Fruit fly (Drosophila melanogaster) whole organism, embryonic: ENCODE data around the gene Atg6.

Source experiments
- Atf3 ChIP-seq: fragments of 200-800 bp; sonication (Bioruptor generic); optimal IDR thresholded peaks from 3 replicates; lab custom pipeline; 2016; ENCODE audit warnings: missing biosample characterization, missing genetic modification characterization
- Awh ChIP-seq: fragments of 200-800 bp; sonication (Bioruptor generic); IDR thresholded peaks from 2 replicates; pipeline ENCODE4, ENCODE4 v1.3.6; 2022; ENCODE audit warnings: missing biosample characterization, missing genetic modification characterization
- BEAF-32 ChIP-seq: fragments of 200-800 bp; sonication (Bioruptor generic); optimal IDR thresholded peaks from 3 replicates; lab custom pipeline; 2017; ENCODE audit warnings: missing biosample characterization, missing genetic modification characterization, mild to moderate bottlenecking, moderate library complexity, missing genetic modification reagents
- C15 ChIP-seq: fragments of 200-800 bp; sonication (Bioruptor generic); IDR thresholded peaks from 3 replicates; pipeline ENCODE4 v1.3.6; 2022; ENCODE audit warnings: missing biosample characterization, missing genetic modification characterization
- CG12219 ChIP-seq: fragments of 200-800 bp; sonication (Bioruptor generic); optimal IDR thresholded peaks from 3 replicates; lab custom pipeline; 2018; ENCODE audit warnings: missing biosample characterization, mild to moderate bottlenecking, missing genetic modification characterization
- CG12236 ChIP-seq: fragments of 200-800 bp; sonication (Bioruptor generic); optimal IDR thresholded peaks from 2 replicates; lab custom pipeline; 2016; ENCODE audit warnings: missing biosample characterization, missing genetic modification characterization
- CG12744 ChIP-seq: fragments of 200-800 bp; sonication (Bioruptor generic); optimal IDR thresholded peaks from 2 replicates; lab custom pipeline; 2016; ENCODE audit warnings: missing biosample characterization, missing genetic modification characterization
- CG13424 ChIP-seq: fragments of 200-800 bp; sonication (Bioruptor generic); optimal IDR thresholded peaks from 2 replicates; lab custom pipeline; 2019; ENCODE audit warnings: missing biosample characterization, mild to moderate bottlenecking, missing genetic modification characterization, moderate library complexity
- CG14050 ChIP-seq: fragments of 200-800 bp; sonication (Bioruptor generic); IDR thresholded peaks from 3 replicates; pipeline ENCODE4 v1.3.6; 2022; ENCODE audit warnings: missing biosample characterization, missing genetic modification characterization
- CG14710 ChIP-seq: fragments of 200-800 bp; sonication (Bioruptor generic); optimal IDR thresholded peaks from 3 replicates; lab custom pipeline; 2019; ENCODE audit warnings: missing biosample characterization, mild to moderate bottlenecking, missing genetic modification characterization, moderate library complexity
- CG1603 ChIP-seq: fragments of 200-800 bp; sonication (Bioruptor generic); optimal IDR thresholded peaks from 2 replicates; lab custom pipeline; 2019; ENCODE audit warnings: missing biosample characterization, mild to moderate bottlenecking, missing genetic modification characterization, moderate library complexity
- CG1647 ChIP-seq: fragments of 200-800 bp; sonication (Bioruptor generic); optimal IDR thresholded peaks from 3 replicates; lab custom pipeline; 2016; ENCODE audit warnings: missing biosample characterization, missing genetic modification characterization
- CG18599 ChIP-seq: fragments of 200-800 bp; sonication (Bioruptor generic); optimal IDR thresholded peaks from 3 replicates; lab custom pipeline; 2017; ENCODE audit warnings: missing biosample characterization, missing genetic modification characterization, mild to moderate bottlenecking, moderate library complexity, missing genetic modification reagents
- CG31365 ChIP-seq: fragments of 200-800 bp; sonication (Bioruptor generic); optimal IDR thresholded peaks from 2 replicates; lab custom pipeline; 2018; ENCODE audit warnings: missing biosample characterization, mild to moderate bottlenecking, missing genetic modification characterization
- CG31388 ChIP-seq: fragments of 200-800 bp; sonication (Bioruptor generic); optimal IDR thresholded peaks from 2 replicates; lab custom pipeline; 2016; ENCODE audit warnings: missing biosample characterization, missing genetic modification characterization
- CG32772 ChIP-seq: fragments of 200-800 bp; sonication (Bioruptor generic); IDR thresholded peaks from 2 replicates; pipeline ENCODE4 v1.3.6; 2022; ENCODE audit warnings: missing biosample characterization, missing genetic modification characterization
- CG3995 ChIP-seq: fragments of 200-800 bp; sonication (Bioruptor generic); optimal IDR thresholded peaks from 3 replicates; lab custom pipeline; 2016; ENCODE audit warnings: missing biosample characterization, missing genetic modification characterization
- CG4360 ChIP-seq: fragments of 200-800 bp; sonication (Bioruptor generic); IDR thresholded peaks from 2 replicates; pipeline ENCODE4 v1.3.6; 2022; ENCODE audit warnings: missing biosample characterization, missing genetic modification characterization
- CG6175 ChIP-seq: fragments of 200-800 bp; sonication (Bioruptor generic); IDR thresholded peaks from 3 replicates; pipeline ENCODE4 v1.3.6; 2022; ENCODE audit warnings: missing biosample characterization, missing genetic modification characterization
- CG6272 ChIP-seq: fragments of 200-800 bp; sonication (Bioruptor generic); IDR thresholded peaks from 2 replicates; pipeline ENCODE4 v1.3.6; 2022; ENCODE audit warnings: missing biosample characterization, missing genetic modification characterization
- CG6791 ChIP-seq: fragments of 200-800 bp; sonication (Bioruptor generic); IDR thresholded peaks from 3 replicates; pipeline ENCODE4 v1.3.6; 2022; ENCODE audit warnings: missing biosample characterization, missing genetic modification characterization; ENCODE audit not compliant: partially characterized antibody
- CG7372 ChIP-seq: fragments of 200-800 bp; sonication (Bioruptor generic); IDR thresholded peaks from 2 replicates; pipeline ENCODE4 v1.3.6; 2022; ENCODE audit warnings: missing biosample characterization, missing genetic modification characterization
- CG7839 ChIP-seq: fragments of 200-800 bp; sonication (Bioruptor generic); optimal IDR thresholded peaks from 3 replicates; lab custom pipeline; 2018; ENCODE audit warnings: missing biosample characterization, mild to moderate bottlenecking, missing genetic modification characterization, moderate library complexity
- CG8478 ChIP-seq: fragments of >200 bp; optimal IDR thresholded peaks from 2 replicates; lab custom pipeline; 2018
- CG9215 ChIP-seq: fragments of 200-800 bp; sonication (Bioruptor generic); IDR thresholded peaks from 2 replicates; pipeline ENCODE4 v1.3.6; 2022; ENCODE audit warnings: missing biosample characterization, missing genetic modification characterization
- CG9876 ChIP-seq: fragments of 200-800 bp; sonication (Bioruptor generic); optimal IDR thresholded peaks from 2 replicates; lab custom pipeline; 2016; ENCODE audit warnings: missing biosample characterization, missing genetic modification characterization
- CrebB ChIP-seq: fragments of 200-800 bp; sonication (Bioruptor generic); optimal IDR thresholded peaks from 3 replicates; lab custom pipeline; 2018; ENCODE audit warnings: missing biosample characterization, mild to moderate bottlenecking, missing genetic modification characterization
- Ets65A ChIP-seq: fragments of 200-800 bp; sonication (Bioruptor generic); peaks from one replicate; lab custom pipeline; 2016; ENCODE audit warnings: missing biosample characterization, missing genetic modification characterization
- HLH54F ChIP-seq: fragments of 200-800 bp; sonication (Bioruptor generic); optimal IDR thresholded peaks from 3 replicates; lab custom pipeline; 2016; ENCODE audit warnings: missing biosample characterization, missing genetic modification characterization
- Sry-β ChIP-seq: fragments of 200-800 bp; sonication (Bioruptor generic); optimal IDR thresholded peaks from 2 replicates; lab custom pipeline; 2018; ENCODE audit warnings: missing biosample characterization, mild to moderate bottlenecking, missing genetic modification characterization, moderate library complexity
- abd-A ChIP-seq: fragments of 200-800 bp; sonication (Bioruptor generic); optimal IDR thresholded peaks from 3 replicates; lab custom pipeline; 2019; ENCODE audit warnings: missing biosample characterization, mild to moderate bottlenecking, missing genetic modification characterization, moderate library complexity
- bcd ChIP-seq: fragments of 200-800 bp; sonication (Bioruptor generic); optimal IDR thresholded peaks from 2 replicates; lab custom pipeline; 2017; ENCODE audit warnings: missing biosample characterization, mild to moderate bottlenecking, missing genetic modification characterization
- crc ChIP-seq: fragments of 200-800 bp; sonication (Bioruptor generic); optimal IDR thresholded peaks from 2 replicates; lab custom pipeline; 2016; ENCODE audit warnings: missing biosample characterization, missing genetic modification characterization
- eyg ChIP-seq: fragments of 200-800 bp; sonication (Bioruptor generic); optimal IDR thresholded peaks from 3 replicates; lab custom pipeline; 2016; ENCODE audit warnings: missing biosample characterization, missing genetic modification characterization
- grau ChIP-seq: fragments of 200-800 bp; optimal IDR thresholded peaks from 3 replicates; lab custom pipeline; 2019; ENCODE audit warnings: missing biosample characterization, mild to moderate bottlenecking, missing genetic modification characterization, moderate library complexity
- ham ChIP-seq: fragments of 200-800 bp; sonication (Bioruptor generic); IDR thresholded peaks from 2 replicates; pipeline ENCODE4 v1.3.6; 2022; ENCODE audit warnings: missing biosample characterization, missing genetic modification characterization
- ind ChIP-seq: fragments of 200-800 bp; sonication (Bioruptor generic); optimal IDR thresholded peaks from 3 replicates; lab custom pipeline; 2016; ENCODE audit warnings: missing biosample characterization, missing genetic modification characterization
- jigr1 ChIP-seq: fragments of 200-800 bp; sonication (Bioruptor generic); IDR thresholded peaks from 3 replicates; pipeline ENCODE4 v1.3.6; 2022; ENCODE audit warnings: missing biosample characterization, missing genetic modification characterization
- jumu ChIP-seq: fragments of 200-800 bp; sonication (Bioruptor generic); optimal IDR thresholded peaks from 3 replicates; lab custom pipeline; 2016; ENCODE audit warnings: missing biosample characterization, missing genetic modification characterization
- knrl ChIP-seq: fragments of 200-800 bp; sonication (Bioruptor generic); IDR thresholded peaks from 3 replicates; pipeline ENCODE4 v1.3.6; 2022; ENCODE audit warnings: missing biosample characterization, missing genetic modification characterization; ENCODE audit not compliant: partially characterized antibody
- lilli ChIP-seq: fragments of 200-800 bp; sonication (Bioruptor generic); optimal IDR thresholded peaks from 3 replicates; lab custom pipeline; 2016; ENCODE audit warnings: missing biosample characterization, missing genetic modification characterization
- nom ChIP-seq: fragments of 200-800 bp; sonication (Bioruptor generic); optimal IDR thresholded peaks from 2 replicates; lab custom pipeline; 2017; ENCODE audit warnings: missing biosample characterization, missing genetic modification characterization, mild to moderate bottlenecking, moderate library complexity, missing genetic modification reagents
- pan ChIP-seq, 4 experiments: fragments of >200 bp in 3 of 4; fragments of 200-800 bp in 1 of 4; sonication (Bioruptor generic) in 1 of 4; optimal IDR thresholded peaks in 3 of 4; IDR thresholded peaks in 1 of 4; 2 replicates each; pipeline versions ENCODE4 v1.3.6 to Lab custom; 2017 to 2022; ENCODE audit warnings: missing biosample characterization in 2 of 4, missing genetic modification characterization in 2 of 4, mixed read lengths in 1 of 4
- scrt ChIP-seq: fragments of 200-800 bp; sonication (Bioruptor generic); optimal IDR thresholded peaks from 2 replicates; lab custom pipeline; 2018; ENCODE audit warnings: missing biosample characterization, mild to moderate bottlenecking, missing genetic modification characterization, moderate library complexity
- slou ChIP-seq: fragments of 200-800 bp; sonication (Bioruptor generic); optimal IDR thresholded peaks from 3 replicates; lab custom pipeline; 2016; ENCODE audit warnings: missing biosample characterization, missing genetic modification characterization
- sna ChIP-seq: fragments of 200-800 bp; sonication (Bioruptor generic); IDR thresholded peaks from 2 replicates; pipeline ENCODE4 v1.3.6; 2022; ENCODE audit warnings: missing biosample characterization, missing genetic modification characterization; ENCODE audit not compliant: partially characterized antibody
- ttk ChIP-seq: fragments of 200-800 bp; sonication (Bioruptor generic); IDR thresholded peaks from 2 replicates; pipeline ENCODE4 v2.1.2; 2022; ENCODE audit warnings: missing biosample characterization, missing genetic modification characterization
- wdn ChIP-seq: fragments of 200-800 bp; sonication (Bioruptor generic); IDR thresholded peaks from 2 replicates; pipeline ENCODE4 v1.3.6; 2022; ENCODE audit warnings: missing biosample characterization, missing genetic modification characterization
- zen2 ChIP-seq: fragments of 200-800 bp; sonication (Bioruptor generic); IDR thresholded peaks from 3 replicates; pipeline ENCODE4 v1.3.6; 2022; ENCODE audit warnings: missing biosample characterization, missing genetic modification characterization; ENCODE audit not compliant: partially characterized antibody
- zfh1 ChIP-seq: fragments of 200-800 bp; sonication (Bioruptor generic); IDR thresholded peaks from 3 replicates; pipeline ENCODE4 v1.3.6; 2022; ENCODE audit warnings: missing biosample characterization, missing genetic modification characterization

The Atg6 gene

dm6 chr3R:24006449-24007159 lies 44.0 kb downstream of the Atg6 start (continued):
- TF ChIP-seq grau (tag; lab: Kevin White, UChicago) (peak; percentile 10), Sry-β (peak; percentile 96), CG18599 (no peak), CG1647 (GFP tag; lab: Kevin White, UChicago) (no peak), CG1603 (tag; lab: Kevin White, UChicago) (peak; percentile 5), scrt (GFP tag; lab: Kevin White, UChicago) (no peak), CG7839 (tag; lab: Kevin White, UChicago) (peak; percentile 3), CG9215 (GFP tag; lab: Robert Waterston, UW) (no peak), HLH54F (GFP tag; lab: Kevin White, UChicago) (no peak), wdn (GFP tag; lab: Robert Waterston, UW) (peak; percentile 47; the same call in 1 of the 2 replicates), CrebB (no peak), CG14710 (peak; percentile 3), CG12236 (GFP tag; lab: Kevin White, UChicago) (no peak), eyg (GFP tag; lab: Kevin White, UChicago) (no peak), CG31388 (no peak), pan (optimal IDR thresholded peaks at IDR 0.05; lab: Kevin White, UChicago) (no peak), pan (GFP tag; optimal IDR thresholded peaks at IDR 0.05 in 1 of 2, IDR thresholded peaks at IDR 0.05 in 1 of 2) (peak in 1 of 2 experiments; percentile 19), CG3995 (GFP tag; lab: Kevin White, UChicago) (no peak), CG31365 (peak; percentile 20), crc (GFP tag; lab: Kevin White, UChicago) (no peak), zen2 (no peak), CG13424 (tag; lab: Kevin White, UChicago) (no peak), CG32772 (GFP tag; lab: Robert Waterston, UW) (0 out of 2 replicates have a peak, but pooled peaks have one; percentile 29), zfh1 (no peak), abd-A (no peak), Atf3 (GFP tag; lab: Kevin White, UChicago) (no peak), nom (no peak), CG12219 (GFP tag; lab: Kevin White, UChicago) (no peak), jumu (GFP tag; lab: Kevin White, UChicago) (no peak), CG9876 (no peak), ttk (GFP tag; lab: Robert Waterston, UW) (no peak), CG14050 (GFP tag; lab: Robert Waterston, UW) (no peak), knrl (GFP tag; lab: Robert Waterston, UW) (0 out of 3 replicates have a peak, but pooled peaks have one; percentile 33), jigr1 (GFP tag; lab: Robert Waterston, UW) (no peak), Awh (GFP tag; lab: Robert Waterston, UW) (no peak), CG8478 (lab: Kevin White, UChicago) (no peak), CG6272 (GFP tag; lab: Robert Waterston, UW) (no peak), slou (GFP tag; lab: Kevin White, UChicago) (no peak), Ets65A (GFP tag; lab: Kevin White, UChicago) (peak; percentile 88), bcd (GFP tag; lab: Kevin White, UChicago) (no peak), CG6175 (GFP tag; lab: Robert Waterston, UW) (no peak), ham (GFP tag; lab: Robert Waterston, UW) (no peak), CG4360 (GFP tag; lab: Robert Waterston, UW) (no peak), CG7372 (GFP tag; lab: Robert Waterston, UW) (no peak), BEAF-32 (GFP tag; lab: Kevin White, UChicago) (no peak), CG6791 (GFP tag; lab: Robert Waterston, UW) (no peak), CG12744 (no peak), C15 (GFP tag; lab: Robert Waterston, UW) (no peak), ind (GFP tag; lab: Kevin White, UChicago) (no peak), lilli (peak; percentile 34), sna (GFP tag; lab: Robert Waterston, UW) (no peak)
